Fruit fly (Drosophila melanogaster) whole organism, wandering third instar larva: Measurements from ENCODE around the gene CG17734.
A peak's percentile ranks its signal among the peaks of the same experiment; 100 is the strongest.

ENCODE experiments used
- CG32264 ChIP-seq: fragments of 200-800 bp; sonication (Bioruptor generic); optimal IDR thresholded peaks from 2 replicates; lab custom pipeline; 2016; ENCODE audit warnings: missing biosample characterization, missing genetic modification characterization
- CrebA ChIP-seq: fragments of 200-800 bp; sonication (Bioruptor generic); optimal IDR thresholded peaks from 2 replicates; lab custom pipeline; 2016; ENCODE audit warnings: missing biosample characterization, mild to moderate bottlenecking, missing genetic modification characterization, borderline replicate concordance
- Dfd ChIP-seq: fragments of >200 bp; optimal IDR thresholded peaks from 2 replicates; lab custom pipeline; 2017; ENCODE audit warnings: missing biosample characterization, missing genetic modification characterization
- GATAd ChIP-seq: sonication (Bioruptor generic); optimal IDR thresholded peaks from 2 replicates; lab custom pipeline; 2016; ENCODE audit warnings: missing biosample characterization, missing genetic modification characterization
- HLH106 ChIP-seq: fragments of 200-800 bp; optimal IDR thresholded peaks from 3 replicates; lab custom pipeline; 2019; ENCODE audit warnings: missing biosample characterization, mild to moderate bottlenecking, missing genetic modification characterization, moderate library complexity
- Hnf4 ChIP-seq: fragments of 200-800 bp; sonication (Bioruptor generic); optimal IDR thresholded peaks from 2 replicates; lab custom pipeline; 2016; ENCODE audit warnings: missing biosample characterization, mild to moderate bottlenecking, missing genetic modification characterization
- Hr78 ChIP-seq: fragments of >200 bp; optimal IDR thresholded peaks from 2 replicates; lab custom pipeline; 2017; ENCODE audit warnings: missing biosample characterization, missing genetic modification characterization
- Hr83 ChIP-seq: fragments of 200-300 bp; sonication (Bioruptor generic); optimal IDR thresholded peaks from 2 replicates; lab custom pipeline; 2016; ENCODE audit warnings: missing biosample characterization, mild to moderate bottlenecking, missing genetic modification characterization, moderate library complexity; ENCODE audit not compliant: poor library complexity, severe bottlenecking
- Jra ChIP-seq: sonication (Bioruptor generic); optimal IDR thresholded peaks from 2 replicates; lab custom pipeline; 2016; ENCODE audit warnings: missing biosample characterization, missing genetic modification characterization
- Mio ChIP-seq: sonication (Bioruptor generic); optimal IDR thresholded peaks from 2 replicates; lab custom pipeline; 2016; ENCODE audit warnings: missing biosample characterization, missing genetic modification characterization
- Myc ChIP-seq: fragments of >200 bp; optimal IDR thresholded peaks from 2 replicates; lab custom pipeline; 2017
- OdsH ChIP-seq: fragments of 200-800 bp; sonication (Bioruptor generic); optimal IDR thresholded peaks from 2 replicates; lab custom pipeline; 2016; ENCODE audit warnings: missing biosample characterization, mild to moderate bottlenecking, missing genetic modification characterization
- Rel ChIP-seq, 2 experiments: fragments of 200-800 bp; sonication (Bioruptor generic) in 1 of 2; optimal IDR thresholded peaks; 2 replicates in 1 of 2; 3 replicates in 1 of 2; lab custom pipeline; 2016 to 2019; ENCODE audit warnings: mild to moderate bottlenecking in 2 of 2, missing biosample characterization in 2 of 2, missing genetic modification characterization in 2 of 2, moderate library complexity in 1 of 2
- Sp1 ChIP-seq: fragments of 200-800 bp; sonication (Bioruptor generic); optimal IDR thresholded peaks from 3 replicates; lab custom pipeline; 2019; ENCODE audit warnings: missing biosample characterization, mild to moderate bottlenecking, missing genetic modification characterization, moderate library complexity
- Vsx2 ChIP-seq: fragments of 200-300, 225-300 bp; sonication (Bioruptor generic); optimal IDR thresholded peaks from 2 replicates; lab custom pipeline; 2018; ENCODE audit warnings: missing biosample characterization, missing genetic modification characterization; ENCODE audit not compliant: partially characterized antibody
- br ChIP-seq: fragments of 200-800 bp; sonication (Bioruptor generic); optimal IDR thresholded peaks from 2 replicates; lab custom pipeline; 2016; ENCODE audit warnings: missing biosample characterization, missing genetic modification characterization
- brk ChIP-seq: fragments of 200-800 bp; sonication (Bioruptor generic); optimal IDR thresholded peaks from 2 replicates; lab custom pipeline; 2016; ENCODE audit warnings: missing biosample characterization, mild to moderate bottlenecking, missing genetic modification characterization
- dmrt93B ChIP-seq: fragments of 200-800 bp; sonication (Bioruptor generic); optimal IDR thresholded peaks from 2 replicates; lab custom pipeline; 2018; ENCODE audit warnings: missing biosample characterization, mild to moderate bottlenecking, missing genetic modification characterization
- dsf ChIP-seq: sonication (Bioruptor generic); optimal IDR thresholded peaks from 2 replicates; lab custom pipeline; 2016; ENCODE audit warnings: missing biosample characterization, missing genetic modification characterization, borderline replicate concordance
- ey ChIP-seq: fragments of 200-800 bp; sonication (Bioruptor generic); optimal IDR thresholded peaks from 2 replicates; lab custom pipeline; 2016; ENCODE audit warnings: missing biosample characterization, missing genetic modification characterization
- foxo ChIP-seq, 2 experiments: fragments of 200-800 bp; sonication (Bioruptor generic); optimal IDR thresholded peaks; 2 replicates in 1 of 2; 3 replicates in 1 of 2; lab custom pipeline; 2016 to 2017; ENCODE audit warnings: missing biosample characterization in 2 of 2, missing genetic modification characterization in 2 of 2
- fru ChIP-seq: fragments of 200-800 bp; sonication (Bioruptor generic); optimal IDR thresholded peaks from 3 replicates; lab custom pipeline; 2016; ENCODE audit warnings: missing biosample characterization, mild to moderate bottlenecking, missing genetic modification characterization
- h ChIP-seq: fragments of 200-800 bp; sonication (Bioruptor generic); optimal IDR thresholded peaks from 3 replicates; lab custom pipeline; 2016; ENCODE audit warnings: missing biosample characterization, mild to moderate bottlenecking, missing genetic modification characterization
- lola ChIP-seq: fragments of >200 bp; optimal IDR thresholded peaks from 2 replicates; lab custom pipeline; 2017; ENCODE audit warnings: missing biosample characterization, missing genetic modification characterization
- pan ChIP-seq: fragments of >200 bp; optimal IDR thresholded peaks from 2 replicates; lab custom pipeline; 2017
- rgr ChIP-seq: fragments of 200-800 bp; sonication (Bioruptor generic); optimal IDR thresholded peaks from 3 replicates; lab custom pipeline; 2016; ENCODE audit warnings: missing biosample characterization, mild to moderate bottlenecking, missing genetic modification characterization
- sage ChIP-seq: fragments of 200-800 bp; sonication (Bioruptor generic); optimal IDR thresholded peaks from 2 replicates; lab custom pipeline; 2016; ENCODE audit warnings: missing biosample characterization, mild to moderate bottlenecking, missing genetic modification characterization
- sv ChIP-seq: fragments of 200-800 bp; sonication (Bioruptor generic); optimal IDR thresholded peaks from 3 replicates; lab custom pipeline; 2016; ENCODE audit warnings: missing biosample characterization, missing genetic modification characterization
- usp ChIP-seq: fragments of >200 bp; optimal IDR thresholded peaks from 2 replicates; lab custom pipeline; 2017; ENCODE audit warnings: missing biosample characterization, missing genetic modification characterization
- woc ChIP-seq: sonication (Bioruptor generic); optimal IDR thresholded peaks from 2 replicates; lab custom pipeline; 2016; ENCODE audit warnings: missing biosample characterization, mild to moderate bottlenecking, missing genetic modification characterization

Gene CG17734

DNA sequence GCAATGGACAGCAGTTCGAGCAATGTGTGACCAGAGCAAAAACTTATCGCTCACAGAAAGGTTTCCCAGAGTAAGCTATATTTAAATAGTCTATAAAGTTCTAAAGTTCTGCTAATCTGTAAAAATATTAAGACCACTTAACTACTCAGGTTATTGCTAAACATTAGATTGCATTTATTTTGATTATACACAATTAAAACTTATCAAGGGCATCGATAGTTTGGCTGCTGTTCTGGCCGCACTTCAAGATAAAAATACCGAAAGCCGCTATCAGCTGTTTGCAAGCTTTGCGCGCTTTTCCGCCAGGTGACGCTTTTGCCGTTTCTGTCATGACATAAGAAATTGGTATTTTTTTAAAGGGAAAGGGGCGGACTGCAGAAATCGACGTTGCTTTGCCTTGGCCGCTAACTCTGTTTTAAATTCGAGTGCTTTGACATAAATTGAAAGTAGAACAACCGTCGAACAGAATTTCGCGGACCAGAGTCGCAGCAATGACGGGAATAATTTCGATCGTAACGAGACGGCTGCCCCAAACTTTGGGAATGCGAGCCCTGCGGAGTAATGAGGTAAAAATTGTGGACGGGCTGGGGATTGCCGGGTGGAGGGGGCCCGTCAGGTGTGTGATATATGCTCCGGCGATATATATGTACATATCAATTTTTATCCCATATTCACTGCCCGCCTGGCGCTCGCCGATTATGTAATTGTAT is at the start of gene CG17734, which contains the start of gene CG5214:
Gene CG17734 (minus strand): TSS at position 49 of the 710 bp plus-strand sequence.
Gene CG5214 (plus strand): TSS at position 352 of the 710 bp plus-strand sequence.
- TF ChIP-seq Mio (GFP tag; lab: Kevin White, UChicago) (no peak), Vsx2 (no peak), Hnf4 (GFP tag; lab: Kevin White, UChicago) (no peak), Hr78 (GFP tag; lab: Kevin White, UChicago) (no peak), fru (GFP tag; lab: Kevin White, UChicago) (peak; percentile 49), sv (GFP tag; lab: Kevin White, UChicago) (peak; percentile 26), Hr83 (GFP tag; lab: Kevin White, UChicago) (peak; percentile 65), usp (GFP tag; lab: Kevin White, UChicago) (no peak), dmrt93B (GFP tag; lab: Kevin White, UChicago) (no peak), rgr (peak; percentile 37), dsf (GFP tag; lab: Kevin White, UChicago) (peak; percentile 24), sage (no peak), Jra (peak; percentile 40), h (GFP tag; lab: Kevin White, UChicago) (peak; percentile 46), CG32264 (GFP tag; lab: Kevin White, UChicago) (peak; percentile 28), ey (GFP tag; lab: Kevin White, UChicago) (no peak), pan (no peak), Myc (lab: Kevin White, UChicago) (peak; percentile 73), Sp1 (peak; percentile 32), OdsH (GFP tag; lab: Kevin White, UChicago) (no peak)

DNA sequence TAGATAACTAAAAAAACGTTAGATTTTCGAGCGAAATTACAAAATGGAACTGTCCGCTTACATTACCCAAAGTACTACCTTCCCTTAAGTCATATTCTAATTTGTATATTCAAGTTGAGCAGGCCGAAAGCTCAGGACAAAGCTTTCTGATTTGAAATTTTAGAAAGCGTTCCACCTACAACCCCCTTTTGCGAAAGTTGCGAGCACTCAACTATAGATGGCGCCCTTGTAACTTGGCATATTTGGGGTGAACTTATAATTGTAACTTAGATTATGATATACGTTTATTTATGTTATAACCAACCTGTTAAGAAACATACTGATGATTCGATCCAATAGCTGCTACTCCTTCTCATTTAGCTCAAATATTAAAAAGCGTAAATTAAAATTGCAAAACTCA is 43.1 kb upstream of the CG17734 start:
- TF ChIP-seq lola = no peak

DNA sequence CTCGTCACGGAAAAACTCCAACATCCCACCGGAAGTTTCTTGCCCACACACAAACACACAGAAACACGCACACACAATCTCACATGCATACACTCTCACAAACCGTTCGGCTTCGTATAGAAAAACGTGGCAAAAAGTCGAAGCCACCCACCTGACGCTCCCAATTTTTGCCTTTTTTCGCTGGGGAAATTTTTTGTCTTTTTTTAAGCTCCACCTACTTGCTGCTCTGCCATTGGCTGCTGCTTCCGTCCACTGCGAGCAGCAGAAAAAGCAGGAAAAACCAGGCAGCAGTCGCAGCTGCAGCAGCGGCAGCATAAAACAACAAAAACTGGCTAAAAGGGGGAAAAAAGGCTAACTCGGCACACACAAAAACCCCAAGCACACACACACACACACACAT is 38.1 kb upstream of the CG17734 start:
- TF ChIP-seq woc (GFP tag; lab: Kevin White, UChicago) = no peak
- peak; percentile 82 for TF ChIP-seq Dfd (GFP tag; lab: Kevin White, UChicago)

DNA sequence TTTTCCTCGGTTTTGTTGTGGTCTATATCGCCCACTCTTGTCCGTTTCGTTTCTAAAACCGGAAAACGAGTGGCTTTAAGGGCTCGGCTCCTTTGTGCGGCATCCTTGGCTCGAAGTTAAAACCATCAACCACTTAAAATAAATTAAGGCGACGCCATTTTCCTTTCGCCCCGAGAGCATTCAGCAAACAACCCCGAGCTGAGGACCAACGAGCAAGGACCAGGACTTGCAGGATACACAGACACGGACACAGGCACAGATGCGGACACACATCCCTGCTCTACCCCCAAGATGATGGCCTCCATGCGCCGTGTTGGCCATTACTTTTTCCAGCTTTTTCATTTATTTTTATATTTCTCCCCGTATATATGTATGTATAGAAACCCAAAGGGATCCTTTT is 28.9 kb upstream of the CG17734 start:
- TF ChIP-seq brk (GFP tag; lab: Kevin White, UChicago) (no peak), Vsx2 (no peak), sage (no peak), CrebA (GFP tag; lab: Kevin White, UChicago) (no peak), Rel (GFP tag; optimal IDR thresholded peaks at IDR 0.05; lab: Kevin White, UChicago) (no peak), Rel (tag; optimal IDR thresholded peaks at IDR 0.05; lab: Kevin White, UChicago) (no peak), foxo (GFP tag; optimal IDR thresholded peaks at IDR 0.05; lab: Kevin White, UChicago) (no peak), OdsH (GFP tag; lab: Kevin White, UChicago) (no peak)

DNA sequence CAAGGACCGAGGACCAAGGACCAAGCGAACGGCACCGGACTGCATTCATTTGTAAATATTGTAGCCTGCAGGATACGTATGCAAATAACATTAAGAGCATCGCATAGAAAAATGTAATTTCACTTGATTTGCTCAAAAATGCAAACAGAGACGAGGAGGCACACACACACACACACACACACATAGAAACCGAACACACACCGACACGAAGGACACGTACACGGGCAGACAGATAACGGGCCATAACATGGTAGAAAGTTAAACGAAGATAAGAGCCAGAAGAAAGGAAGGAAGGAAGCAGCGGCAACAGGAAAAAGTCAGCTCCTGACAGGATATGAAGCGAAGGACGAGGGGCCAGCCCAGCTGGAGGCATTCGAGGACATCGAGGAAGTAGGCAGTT is 26.8 kb upstream of the CG17734 start:
- TF ChIP-seq CG32264 (GFP tag; lab: Kevin White, UChicago) = no peak
- TF ChIP-seq Dfd (GFP tag; lab: Kevin White, UChicago) = peak; percentile 59

DNA sequence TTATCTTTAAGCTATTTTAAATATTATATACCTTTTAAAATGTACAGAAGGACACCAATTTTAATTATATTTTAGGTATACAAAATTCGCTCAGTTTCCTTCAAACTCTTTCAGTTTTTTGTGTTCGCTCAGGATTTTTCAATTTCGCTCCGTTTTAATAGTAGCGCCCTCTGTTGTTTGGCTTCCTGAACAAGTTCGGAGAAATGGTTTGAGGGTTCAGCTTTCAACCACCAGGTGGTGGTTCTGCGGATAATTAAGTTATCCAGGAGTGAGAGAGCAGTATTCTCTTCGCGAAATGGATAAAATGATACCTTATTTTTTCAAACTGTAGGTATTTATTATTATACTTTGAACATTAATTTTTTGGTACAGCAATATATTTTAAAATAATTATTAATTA is 25.2 kb upstream of the CG17734 start:
- TF ChIP-seq Rel (GFP tag; optimal IDR thresholded peaks at IDR 0.05; lab: Kevin White, UChicago) (no peak), Rel (tag; optimal IDR thresholded peaks at IDR 0.05; lab: Kevin White, UChicago) (no peak), fru (GFP tag; lab: Kevin White, UChicago) (peak; percentile 7), lola (no peak), Hr78 (GFP tag; lab: Kevin White, UChicago) (no peak), GATAd (GFP tag; lab: Kevin White, UChicago) (no peak), h (GFP tag; lab: Kevin White, UChicago) (peak; percentile 15), sv (GFP tag; lab: Kevin White, UChicago) (peak; percentile 7), HLH106 (tag; lab: Kevin White, UChicago) (peak; percentile 10), rgr (peak; percentile 37), Sp1 (peak; percentile 17), br (GFP tag; lab: Kevin White, UChicago) (peak; percentile 2), Mio (GFP tag; lab: Kevin White, UChicago) (no peak), Dfd (GFP tag; lab: Kevin White, UChicago) (no peak), foxo (GFP tag; optimal IDR thresholded peaks at IDR 0.05; lab: Kevin White, UChicago) (peak in 1 of 2 experiments; percentile 11)
